Fruit fly (Drosophila melanogaster): ENCODE measurements around the gene CG43391.
A peak's percentile ranks its signal among the peaks of the same experiment; 100 is the strongest.
"Not testable (repeated sequence)": the region's sequence is repeated elsewhere in the genome, so short reads cannot be mapped to it uniquely, and the experiment has no call there.

The CG43391 gene

dm6 chr3L:11577395-11577794, 3.4 kb downstream of the CG43391 start, which contains the start of gene CG33271:
Gene CG33271, minus strand, starts transcription at chr3L:11577495.
- TF ChIP-seq CG6765 (GFP tag; optimal IDR thresholded peaks at IDR 0.05) = peak; percentile 31
- TF ChIP-seq CG15269 (tag; optimal IDR thresholded peaks at IDR 0.05) = peak; percentile 7
- TF ChIP-seq caup (GFP tag; optimal IDR thresholded peaks at IDR 0.05; ENCODE audit: severe bottlenecking) = peak; percentile 16
- TF ChIP-seq ash1 (GFP tag; optimal IDR thresholded peaks at IDR 0.05) = no peak
- TF ChIP-seq lab (GFP tag; optimal IDR thresholded peaks at IDR 0.05) = peak; percentile 50
- peak; percentile 31 for TF ChIP-seq Meics (GFP tag; optimal IDR thresholded peaks at IDR 0.05)
- peak; percentile 2 for TF ChIP-seq CG13296 (GFP tag; optimal IDR thresholded peaks at IDR 0.05)
- TF ChIP-seq CG3281 (GFP tag; optimal IDR thresholded peaks at IDR 0.05) = peak; percentile 31
- TF ChIP-seq B-H1 (GFP tag; IDR thresholded peaks at IDR 0.05) = no peak
- TF ChIP-seq CG10959 (GFP tag; IDR thresholded peaks at IDR 0.05) = no peak
- peak; percentile 24 for TF ChIP-seq fd3F (GFP tag; optimal IDR thresholded peaks at IDR 0.05)
- peak; percentile 41 for TF ChIP-seq Hmr (GFP tag; optimal IDR thresholded peaks at IDR 0.05)
- peak; percentile 31 for TF ChIP-seq CG18599 (GFP tag; optimal IDR thresholded peaks at IDR 0.05)
- peak; percentile 13 for TF ChIP-seq CG2120 (GFP tag; optimal IDR thresholded peaks at IDR 0.05)
- peak; percentile 40 for TF ChIP-seq CG15514 (GFP tag; optimal IDR thresholded peaks at IDR 0.05)
- TF ChIP-seq Eip74EF (GFP tag; optimal IDR thresholded peaks at IDR 0.05) = no peak
- peak; percentile 12 for TF ChIP-seq sens (GFP tag)

dm6 chr3L:11576944-11577343, 3.9 kb downstream of the CG43391 start, which contains the start of gene CG33489:
Gene CG33489, minus strand, starts transcription at chr3L:11577044.
- TF ChIP-seq ci (GFP tag; IDR thresholded peaks at IDR 0.05); HmgZ (tag; optimal IDR thresholded peaks at IDR 0.05); tgo (GFP tag; IDR thresholded peaks at IDR 0.05): not testable (repeated sequence)

dm6 chr3L:11574563-11574962, 6.3 kb downstream of the CG43391 start, which contains the start of gene CG33490:
Gene CG33490, minus strand, starts transcription at chr3L:11574663.
- TF ChIP-seq CG17612 (GFP tag; IDR thresholded peaks at IDR 0.05) (no peak), CG13775 (GFP tag; optimal IDR thresholded peaks at IDR 0.05) (no peak), CG17568 (GFP tag; optimal IDR thresholded peaks at IDR 0.05) (no peak), CG13894 (tag; optimal IDR thresholded peaks at IDR 0.05) (no peak), CG11456 (GFP tag; IDR thresholded peaks at IDR 0.05) (no peak), fd96Cb (tag; optimal IDR thresholded peaks at IDR 0.05) (no peak), C15 (GFP tag; IDR thresholded peaks at IDR 0.05) (no peak), pum (GFP tag; optimal IDR thresholded peaks at IDR 0.05) (no peak), fd3F (GFP tag; optimal IDR thresholded peaks at IDR 0.05) (no peak), CoRest (tag; optimal IDR thresholded peaks at IDR 0.05) (no peak)

- no peak for TF ChIP-seq Blimp-1 (GFP tag; optimal IDR thresholded peaks at IDR 0.05)
- peak; percentile 30 for TF ChIP-seq sens (GFP tag)
These were observed 16.8 kb downstream of the CG43391 start, which contains the start of the genes CG46412 and CG33267 for dm6 chr3L:11563972-11564533. Gene CG46412, minus strand, starts transcription at chr3L:11564072. Gene CG33267, plus strand, starts transcription at chr3L:11564483.
